Worm (Caenorhabditis elegans) whole organism, L4/young adult: Measurements from ENCODE around the gene C56G2.15.

Source experiments
- W03F9.2 ChIP-seq: fragments of 150-350 bp; optimal IDR thresholded peaks from 2 replicates; lab custom pipeline; 2014; ENCODE audit warnings: missing biosample characterization, missing genetic modification characterization
- dao-5 ChIP-seq: sonication (generic microtip); optimal IDR thresholded peaks from 2 replicates; lab custom pipeline; 2016; ENCODE audit warnings: missing genotype, missing genetic modification characterization, moderate library complexity, missing compliant biosample characterization
- him-1 ChIP-seq: sonication (generic microtip); optimal IDR thresholded peaks from 2 replicates; lab custom pipeline; 2016; ENCODE audit warnings: missing genotype, missing genetic modification reagents, missing genetic modification characterization, missing compliant biosample characterization

C56G2.15 gene

ce11 chrIII:6339919-6340434 is 27.7 kb downstream of the C56G2.15 start, which contains the start of gene let-767:
TSS of gene let-767 (minus strand) at chrIII:6339969.
- no peak for TF ChIP-seq him-1 (tag; lab: Kevin White, UChicago)

ce11 chrIII:6334364-6334763 is 33.3 kb downstream of the C56G2.15 start:
- TF ChIP-seq him-1 (tag; lab: Kevin White, UChicago) (no peak), W03F9.2 (tag; lab: Kevin White, UChicago) (no peak), dao-5 (tag; lab: Kevin White, UChicago) (no peak)

ce11 chrIII:6331211-6331782 is 36.4 kb downstream of the C56G2.15 start, which contains the start of gene C56G2.4:
TSS of gene C56G2.4 (plus strand) at chrIII:6331732.
- TF ChIP-seq dao-5 (tag; lab: Kevin White, UChicago) (no peak), W03F9.2 (tag; lab: Kevin White, UChicago) (no peak), him-1 (tag; lab: Kevin White, UChicago) (no peak)

ce11 chrIII:6324139-6324538 is 43.6 kb downstream of the C56G2.15 start, which contains the start of gene C56G2.5:
TSS of gene C56G2.5 (minus strand) at chrIII:6324239.
- TF ChIP-seq him-1 (tag; lab: Kevin White, UChicago), result no peak
- no peak for TF ChIP-seq W03F9.2 (tag; lab: Kevin White, UChicago)
- no peak for TF ChIP-seq dao-5 (tag; lab: Kevin White, UChicago)

ce11 chrIII:6317345-6317744 is 50.4 kb downstream of the C56G2.15 start:
- TF ChIP-seq W03F9.2 (tag; lab: Kevin White, UChicago), result no peak
- no peak for TF ChIP-seq dao-5 (tag; lab: Kevin White, UChicago)
- TF ChIP-seq him-1 (tag; lab: Kevin White, UChicago), result no peak

ce11 chrIII:6316795-6317194 is 50.9 kb downstream of the C56G2.15 start:
- TF ChIP-seq W03F9.2 (tag; lab: Kevin White, UChicago) (no peak), dao-5 (tag; lab: Kevin White, UChicago) (no peak), him-1 (tag; lab: Kevin White, UChicago) (no peak)
